Worm (Caenorhabditis elegans): ENCODE results near the gene T22E5.1.

The T22E5.1 gene

ce11 chrX:6378363-6378762 is 34.3 kb upstream of the T22E5.1 start (continued):
- TF ChIP-seq zag-1 (tag; optimal IDR thresholded peaks at IDR 0.05) (no peak), lir-3 (tag; optimal IDR thresholded peaks at IDR 0.05) (no peak), nhr-10 (tag; optimal IDR thresholded peaks at IDR 0.05) (no peak), mdl-1 (tag; optimal IDR thresholded peaks at IDR 0.05) (peak in 1 of 2 experiments; percentile 39), zip-2 (tag; optimal IDR thresholded peaks at IDR 0.05) (no peak), duxl-1 (tag; optimal IDR thresholded peaks at IDR 0.05; ENCODE audit: poor library complexity) (no peak), hif-1 (tag; optimal IDR thresholded peaks at IDR 0.05) (peak in 1 of 2 experiments; percentile 22), daf-8 (GFP tag; IDR thresholded peaks at IDR 0.05) (no peak), ama-1 (optimal IDR thresholded peaks at IDR 0.05) (no peak), hlh-30 (tag; optimal IDR thresholded peaks at IDR 0.05; ENCODE audit: insufficient read depth) (peak; percentile 70), lin-39 (tag; optimal IDR thresholded peaks at IDR 0.05) (no peak), T20F7.1 (GFP tag; optimal IDR thresholded peaks at IDR 0.05) (no peak), sdz-12 (GFP tag; optimal IDR thresholded peaks at IDR 0.05) (no peak), ceh-20 (GFP tag; IDR thresholded peaks at IDR 0.05) (peak; percentile 73), ceh-28 (tag; optimal IDR thresholded peaks at IDR 0.05) (no peak), ceh-62 (tag; optimal IDR thresholded peaks at IDR 0.05) (no peak), nhr-48 (tag; optimal IDR thresholded peaks at IDR 0.05) (no peak), saeg-2 (GFP tag; IDR thresholded peaks at IDR 0.05) (no peak), lsy-2 (tag; optimal IDR thresholded peaks at IDR 0.05) (peak; percentile 26 to 59), jun-1 (tag; optimal IDR thresholded peaks at IDR 0.05) (no peak), nhr-6 (tag; optimal IDR thresholded peaks at IDR 0.05) (no peak), daf-19 (GFP tag; conservative IDR thresholded peaks at IDR 0.05) (no peak), F10B5.3 (tag; optimal IDR thresholded peaks at IDR 0.05) (no peak), pqm-1 (tag; optimal IDR thresholded peaks at IDR 0.05) (no peak), lin-15B (tag; optimal IDR thresholded peaks at IDR 0.05) (no peak), T26A8.4 (GFP tag; IDR thresholded peaks at IDR 0.05) (no peak), dpl-1 (GFP tag; optimal IDR thresholded peaks at IDR 0.05) (no peak), dmd-8 (GFP tag; IDR thresholded peaks at IDR 0.05) (no peak), unc-62 (GFP tag; optimal IDR thresholded peaks at IDR 0.05 in 1 of 2) (peak in 1 of 2 experiments; percentile 82), unc-62 (tag; optimal IDR thresholded peaks at IDR 0.05) (no peak), ceh-82 (tag; optimal IDR thresholded peaks at IDR 0.05) (no peak), rbr-2 (tag; optimal IDR thresholded peaks at IDR 0.05) (peak; percentile 88), hlh-11 (tag; optimal IDR thresholded peaks at IDR 0.05) (peak; percentile 54), madf-9 (GFP tag; conservative IDR thresholded peaks at IDR 0.05) (no peak; the same call in 1 of the 2 replicates), aly-2 (tag; optimal IDR thresholded peaks at IDR 0.05) (no peak), lin-13 (GFP tag; optimal IDR thresholded peaks at IDR 0.05) (peak; percentile 32), tra-1 (GFP tag; IDR thresholded peaks at IDR 0.05) (no peak), tag-97 (GFP tag; IDR thresholded peaks at IDR 0.05) (no peak), mes-2 (tag; optimal IDR thresholded peaks at IDR 0.05; ENCODE audit: poor library complexity, severe bottlenecking) (peak; percentile 78), ceh-44 (GFP tag; IDR thresholded peaks at IDR 0.05) (no peak), F44E2.7 (GFP tag; IDR thresholded peaks at IDR 0.05) (no peak), daf-16 (GFP tag; optimal IDR thresholded peaks at IDR 0.05) (peak in 1 of 2 experiments; percentile 15), daf-16 (tag; optimal IDR thresholded peaks at IDR 0.05) (peak; percentile 73), F26F4.8 (GFP tag; conservative IDR thresholded peaks at IDR 0.05) (no peak), nhr-41 (GFP tag; IDR thresholded peaks at IDR 0.05) (no peak), skn-1 (tag; optimal IDR thresholded peaks at IDR 0.05) (no peak), ctbp-1 (GFP tag; IDR thresholded peaks at IDR 0.05) (peak; percentile 51; the same call in 1 of the 2 replicates), nhr-42 (GFP tag; IDR thresholded peaks at IDR 0.05) (no peak), dmd-6 (GFP tag; IDR thresholded peaks at IDR 0.05) (peak; percentile 37), nhr-77 (tag; optimal IDR thresholded peaks at IDR 0.05) (peak; percentile 8), zfp-3 (GFP tag; conservative IDR thresholded peaks at IDR 0.05) (no peak), spr-1 (tag; optimal IDR thresholded peaks at IDR 0.05) (no peak), zfp-2 (tag; optimal IDR thresholded peaks at IDR 0.05) (no peak)
